Worm (Caenorhabditis elegans) whole organism, L4 larva: ENCODE results near the gene acr-16.

ENCODE experiments used
- D1046.2 ChIP-seq: fragments of 200-800 bp; sonication (Bioruptor generic); IDR thresholded peaks from 2 replicates; pipeline ENCODE4 v1.3.6; 2022; ENCODE audit warnings: missing genetic modification characterization, missing compliant biosample characterization
- F26F4.8 ChIP-seq: fragments of 200-800 bp; sonication (Bioruptor generic); conservative IDR thresholded peaks from 2 replicates; pipeline ENCODE4 v1.3.6; 2022; ENCODE audit warnings: missing genetic modification characterization, missing compliant biosample characterization
- F44E2.7 ChIP-seq: fragments of 200-800 bp; sonication (Bioruptor generic); IDR thresholded peaks from 2 replicates; pipeline ENCODE4 v2.1.2; 2022; ENCODE audit warnings: missing genetic modification characterization, missing compliant biosample characterization
- F49E8.2 ChIP-seq: sonication (generic microtip); optimal IDR thresholded peaks from 2 replicates; lab custom pipeline; 2016; ENCODE audit warnings: missing compliant biosample characterization, mild to moderate bottlenecking, missing genetic modification characterization, borderline replicate concordance
- T26A8.4 ChIP-seq: fragments of 200-800 bp; sonication (Bioruptor generic); IDR thresholded peaks from 2 replicates; pipeline ENCODE4 v1.3.6; 2022; ENCODE audit warnings: missing genetic modification characterization, missing compliant biosample characterization
- Y105C5A.15 ChIP-seq: fragments of 200-800 bp; sonication (Bioruptor generic); IDR thresholded peaks from 2 replicates; pipeline ENCODE4 v1.3.6; 2022; ENCODE audit warnings: missing genetic modification characterization, missing compliant biosample characterization
- Y48G9A.11 ChIP-seq: fragments of 200-800 bp; sonication (Bioruptor generic); IDR thresholded peaks from 2 replicates; pipeline ENCODE4 v1.3.6; 2022; ENCODE audit warnings: missing genetic modification reagents, missing genetic modification characterization, missing compliant biosample characterization
- Y5F2A.4 ChIP-seq: fragments of 200-800 bp; sonication (Bioruptor generic); optimal IDR thresholded peaks from 2 replicates; lab custom pipeline; 2018; ENCODE audit warnings: mild to moderate bottlenecking, missing genetic modification characterization, missing compliant biosample characterization
- ZK337.2 ChIP-seq: fragments of 200-800 bp; sonication (Bioruptor generic); IDR thresholded peaks from 2 replicates; pipeline ENCODE4 v1.3.6; 2022; ENCODE audit warnings: missing genetic modification reagents, missing genetic modification characterization, missing compliant biosample characterization
- ZK546.5 ChIP-seq, 2 experiments: sonication (generic microtip); optimal IDR thresholded peaks; 2 replicates each; lab custom pipeline; 2017; ENCODE audit warnings: missing biosample characterization in 2 of 2, missing genetic modification characterization in 2 of 2
- aly-2 ChIP-seq: sonication (generic microtip); optimal IDR thresholded peaks from 2 replicates; lab custom pipeline; 2018; ENCODE audit warnings: missing biosample characterization, missing genetic modification characterization
- ceh-62 ChIP-seq: sonication (generic microtip); optimal IDR thresholded peaks from 2 replicates; lab custom pipeline; 2017; ENCODE audit warnings: missing biosample characterization, missing genetic modification characterization
- ceh-82 ChIP-seq: sonication (generic microtip); optimal IDR thresholded peaks from 2 replicates; lab custom pipeline; 2017; ENCODE audit warnings: missing biosample characterization, missing genetic modification characterization
- ces-1 ChIP-seq: fragments of 150-350 bp; sonication (generic microtip); optimal IDR thresholded peaks from 4 replicates; lab custom pipeline; 2014; ENCODE audit warnings: missing biosample characterization, missing genetic modification reagents, missing genetic modification characterization
- daf-8 ChIP-seq: fragments of 200-800 bp; sonication (Bioruptor generic); IDR thresholded peaks from 2 replicates; pipeline ENCODE4 v1.3.6; 2022; ENCODE audit warnings: missing genetic modification characterization, missing compliant biosample characterization
- dmd-6 ChIP-seq: fragments of 200-800 bp; sonication (Bioruptor generic); IDR thresholded peaks from 2 replicates; pipeline ENCODE4 v1.3.6; 2022; ENCODE audit warnings: missing genetic modification reagents, missing genetic modification characterization, missing compliant biosample characterization
- dmd-8 ChIP-seq: fragments of 200-800 bp; sonication (Bioruptor generic); IDR thresholded peaks from 2 replicates; pipeline ENCODE4 v1.3.6; 2022; ENCODE audit warnings: missing genetic modification characterization, missing compliant biosample characterization
- dmd-9 ChIP-seq: fragments of 200-800 bp; sonication (Bioruptor generic); IDR thresholded peaks from 2 replicates; pipeline ENCODE4 v1.3.6; 2022; ENCODE audit warnings: missing genetic modification reagents, missing genetic modification characterization, missing compliant biosample characterization
- dpl-1 ChIP-seq: fragments of 150-350 bp; optimal IDR thresholded peaks from 2 replicates; lab custom pipeline; 2014; ENCODE audit warnings: missing biosample characterization, missing genetic modification reagents, missing genetic modification characterization
- fkh-10 ChIP-seq: fragments of 150-350 bp; optimal IDR thresholded peaks from 2 replicates; lab custom pipeline; 2014; ENCODE audit warnings: missing biosample characterization, missing genetic modification reagents, missing genetic modification characterization
- fos-1 ChIP-seq: fragments of 150-350 bp; optimal IDR thresholded peaks from 2 replicates; lab custom pipeline; 2014; ENCODE audit warnings: missing biosample characterization, missing genetic modification characterization
- hif-1 ChIP-seq, 2 experiments: sonication (generic microtip); optimal IDR thresholded peaks; 2 replicates each; lab custom pipeline; 2016 to 2017; ENCODE audit warnings: missing compliant biosample characterization in 2 of 2, missing genetic modification characterization in 2 of 2, missing genetic modification reagents in 2 of 2, missing genotype in 2 of 2, mild to moderate bottlenecking in 1 of 2
- hlh-11 ChIP-seq: fragments of 200-800 bp; sonication (Bioruptor generic); optimal IDR thresholded peaks from 2 replicates; lab custom pipeline; 2018; ENCODE audit warnings: mild to moderate bottlenecking, missing genetic modification characterization, missing compliant biosample characterization
- hlh-30 ChIP-seq: sonication (generic microtip); optimal IDR thresholded peaks from 2 replicates; lab custom pipeline; 2017; ENCODE audit warnings: antibody characterized with exemption, mild to moderate bottlenecking, missing genetic modification characterization, missing compliant biosample characterization; ENCODE audit not compliant: insufficient read depth
- hmg-1.1 ChIP-seq: fragments of 200-800 bp; sonication (Bioruptor generic); IDR thresholded peaks from 2 replicates; pipeline ENCODE4 v1.3.6; 2022; ENCODE audit warnings: missing genetic modification reagents, missing genetic modification characterization, missing compliant biosample characterization
- lim-7 ChIP-seq: fragments of 200-800 bp; sonication (Bioruptor generic); IDR thresholded peaks from 2 replicates; pipeline ENCODE4 v1.3.6; 2022; ENCODE audit warnings: missing genetic modification characterization, missing compliant biosample characterization
- lin-1 ChIP-seq: fragments of 200-800 bp; sonication (Bioruptor generic); IDR thresholded peaks from 2 replicates; pipeline ENCODE4 v1.3.6; 2022; ENCODE audit warnings: missing genetic modification reagents, missing genetic modification characterization, missing compliant biosample characterization
- lin-13 ChIP-seq: fragments of 150-350 bp; optimal IDR thresholded peaks from 2 replicates; lab custom pipeline; 2014; ENCODE audit warnings: missing biosample characterization, missing genetic modification reagents, missing genetic modification characterization
- lin-15B ChIP-seq: fragments of 150-350 bp; sonication (generic microtip); optimal IDR thresholded peaks from 3 replicates; lab custom pipeline; 2014; ENCODE audit warnings: missing biosample characterization, missing genetic modification characterization
- lin-29 ChIP-seq: fragments of 200-800 bp; sonication (Bioruptor generic); IDR thresholded peaks from 2 replicates; pipeline ENCODE4 v1.3.6; 2022; ENCODE audit warnings: missing genetic modification reagents, missing genetic modification characterization, missing compliant biosample characterization
- lir-3 ChIP-seq: sonication (generic microtip); optimal IDR thresholded peaks from 2 replicates; lab custom pipeline; 2016; ENCODE audit warnings: mild to moderate bottlenecking, missing genetic modification characterization, missing compliant biosample characterization
- mxl-3 ChIP-seq: fragments of 200-800 bp; sonication (Bioruptor generic); optimal IDR thresholded peaks from 2 replicates; lab custom pipeline; 2018; ENCODE audit warnings: mild to moderate bottlenecking, missing genetic modification characterization, missing compliant biosample characterization
- nhr-10 ChIP-seq: fragments of 150-350 bp; optimal IDR thresholded peaks from 2 replicates; lab custom pipeline; 2014; ENCODE audit warnings: missing biosample characterization, missing genetic modification characterization
- nhr-102 ChIP-seq: sonication (generic microtip); optimal IDR thresholded peaks from 2 replicates; lab custom pipeline; 2016; ENCODE audit warnings: mild to moderate bottlenecking, missing genetic modification characterization, moderate library complexity, missing compliant biosample characterization
- nhr-111 ChIP-seq: fragments of 200-800 bp; sonication (Bioruptor generic); optimal IDR thresholded peaks from 2 replicates; lab custom pipeline; 2018; ENCODE audit warnings: mild to moderate bottlenecking, missing genetic modification characterization, missing compliant biosample characterization
- nhr-237 ChIP-seq: sonication (generic microtip); optimal IDR thresholded peaks from 2 replicates; lab custom pipeline; 2017; ENCODE audit warnings: missing biosample characterization, missing genetic modification characterization
- nhr-28 ChIP-seq: fragments of 150-350 bp; optimal IDR thresholded peaks from 2 replicates; lab custom pipeline; 2014; ENCODE audit warnings: missing biosample characterization, missing genetic modification characterization
- nhr-6 ChIP-seq: fragments of 150-350 bp; optimal IDR thresholded peaks from 2 replicates; lab custom pipeline; 2014; ENCODE audit warnings: missing biosample characterization, missing genetic modification characterization
- nhr-77 ChIP-seq: fragments of 150-350 bp; optimal IDR thresholded peaks from 2 replicates; lab custom pipeline; 2014; ENCODE audit warnings: missing biosample characterization, missing genetic modification characterization
- php-3 ChIP-seq: fragments of 200-800 bp; sonication (Bioruptor generic); IDR thresholded peaks from 2 replicates; pipeline ENCODE4 v1.3.6; 2022; ENCODE audit warnings: missing genetic modification reagents, missing genetic modification characterization, missing compliant biosample characterization
- saeg-2 ChIP-seq: fragments of 200-800 bp; sonication (Bioruptor generic); IDR thresholded peaks from 2 replicates; pipeline ENCODE4 v1.3.6; 2022; ENCODE audit warnings: missing genetic modification reagents, missing genetic modification characterization, missing compliant biosample characterization
- skn-1 ChIP-seq: fragments of 150-350 bp; optimal IDR thresholded peaks from 2 replicates; lab custom pipeline; 2014; ENCODE audit warnings: missing biosample characterization, missing genetic modification characterization
- spr-3 ChIP-seq: fragments of 200-800 bp; sonication (Bioruptor generic); optimal IDR thresholded peaks from 2 replicates; lab custom pipeline; 2018; ENCODE audit warnings: mild to moderate bottlenecking, missing genetic modification characterization, missing compliant biosample characterization
- tra-1 ChIP-seq: fragments of 200-800 bp; sonication (Bioruptor generic); IDR thresholded peaks from 2 replicates; pipeline ENCODE4 v1.3.6; 2022; ENCODE audit warnings: missing genetic modification reagents, missing genetic modification characterization, missing compliant biosample characterization
- unc-39 ChIP-seq: sonication (generic microtip); optimal IDR thresholded peaks from 2 replicates; lab custom pipeline; 2017; ENCODE audit warnings: missing biosample characterization, missing genetic modification characterization
- vab-7 ChIP-seq: fragments of 200-800 bp; sonication (Bioruptor generic); IDR thresholded peaks from 2 replicates; pipeline ENCODE4 v1.3.6; 2022; ENCODE audit warnings: missing genetic modification reagents, missing genetic modification characterization, missing compliant biosample characterization
- zag-1 ChIP-seq: fragments of 150-350 bp; optimal IDR thresholded peaks from 2 replicates; lab custom pipeline; 2014; ENCODE audit warnings: missing biosample characterization, missing genetic modification characterization
- zfp-2 ChIP-seq: sonication (generic microtip); optimal IDR thresholded peaks from 2 replicates; lab custom pipeline; 2016; ENCODE audit warnings: mild to moderate bottlenecking, missing genetic modification characterization, missing compliant biosample characterization
- zfp-3 ChIP-seq: fragments of 200-800 bp; sonication (Bioruptor generic); conservative IDR thresholded peaks from 2 replicates; pipeline ENCODE4 v1.3.6; 2022; ENCODE audit warnings: missing genetic modification reagents, missing genetic modification characterization, missing compliant biosample characterization
- ztf-11 ChIP-seq: fragments of 150-350 bp; optimal IDR thresholded peaks from 2 replicates; lab custom pipeline; 2014; ENCODE audit warnings: missing biosample characterization, missing genetic modification characterization

The acr-16 gene

ce11 chrV:8606099-8606696 is 45.2 kb downstream of the acr-16 start, which contains the start of gene vps-60 (continued):
- peak; percentile 93 for TF ChIP-seq hlh-30
- TF ChIP-seq nhr-6 (tag; lab: Kevin White, UChicago): peak; percentile 97
- no peak for TF ChIP-seq ZK546.5 (tag; optimal IDR thresholded peaks at IDR 0.05; lab: Kevin White, UChicago)
- TF ChIP-seq hif-1 (tag; optimal IDR thresholded peaks at IDR 0.05; lab: Kevin White, UChicago): peak; percentile 37 to 88
- no peak for TF ChIP-seq dmd-8
- TF ChIP-seq fos-1 (tag; lab: Kevin White, UChicago): peak; percentile 22

ce11 chrV:8607353-8607850 is 46.4 kb downstream of the acr-16 start, which contains the start of gene smk-1:
smk-1 (plus strand) TSS chrV:8607800.
- TF ChIP-seq Y48G9A.11 (GFP tag; lab: Robert Waterston, UW) (no peak), Y105C5A.15 (GFP tag; lab: Robert Waterston, UW) (no peak), hlh-11 (tag; lab: Kevin White, UChicago) (peak; percentile 49), nhr-102 (tag; lab: Kevin White, UChicago) (no peak), aly-2 (tag; lab: Kevin White, UChicago) (no peak), dmd-9 (GFP tag; lab: Robert Waterston, UW) (no peak), nhr-28 (tag; lab: Kevin White, UChicago) (peak; percentile 59), ceh-82 (tag; lab: Kevin White, UChicago) (no peak), D1046.2 (GFP tag; lab: Robert Waterston, UW) (no peak), lin-1 (GFP tag; lab: Robert Waterston, UW) (no peak), hmg-1.1 (GFP tag; lab: Robert Waterston, UW) (no peak), zfp-2 (tag; lab: Kevin White, UChicago) (no peak), daf-8 (GFP tag; lab: Robert Waterston, UW) (no peak), saeg-2 (GFP tag; lab: Robert Waterston, UW) (no peak), lin-29 (GFP tag; lab: Robert Waterston, UW) (no peak), F44E2.7 (no peak), ces-1 (GFP tag; lab: Kevin White, UChicago) (no peak), hif-1 (tag; optimal IDR thresholded peaks at IDR 0.05; lab: Kevin White, UChicago) (no peak), dmd-6 (GFP tag; lab: Robert Waterston, UW) (peak; percentile 37; the same call in 1 of the 2 replicates), T26A8.4 (GFP tag; lab: Robert Waterston, UW) (no peak), ceh-62 (tag; lab: Kevin White, UChicago) (no peak), lin-13 (GFP tag; lab: Kevin White, UChicago) (no peak), vab-7 (GFP tag; lab: Robert Waterston, UW) (no peak), unc-39 (tag; lab: Kevin White, UChicago) (no peak), tra-1 (GFP tag; lab: Robert Waterston, UW) (no peak), mxl-3 (no peak), Y5F2A.4 (no peak), lir-3 (tag; lab: Kevin White, UChicago) (no peak), ztf-11 (tag; lab: Kevin White, UChicago) (no peak), nhr-111 (GFP tag; lab: Kevin White, UChicago) (no peak), zag-1 (tag; lab: Kevin White, UChicago) (no peak), zfp-3 (no peak), fkh-10 (no peak), nhr-77 (no peak), F26F4.8 (GFP tag; lab: Robert Waterston, UW) (no peak), F49E8.2 (tag; lab: Kevin White, UChicago) (no peak), nhr-237 (tag; lab: Kevin White, UChicago) (no peak), dpl-1 (no peak), nhr-10 (tag; lab: Kevin White, UChicago) (no peak), lim-7 (GFP tag; lab: Robert Waterston, UW) (no peak), nhr-6 (tag; lab: Kevin White, UChicago) (no peak), skn-1 (tag; lab: Kevin White, UChicago) (no peak), spr-3 (no peak), ZK337.2 (GFP tag; lab: Robert Waterston, UW) (no peak), lin-15B (tag; lab: Kevin White, UChicago) (no peak), php-3 (GFP tag; lab: Robert Waterston, UW) (no peak)
